Fruit fly (Drosophila melanogaster): ENCODE measurements around the gene CG31693.

The CG31693 gene

DNA sequence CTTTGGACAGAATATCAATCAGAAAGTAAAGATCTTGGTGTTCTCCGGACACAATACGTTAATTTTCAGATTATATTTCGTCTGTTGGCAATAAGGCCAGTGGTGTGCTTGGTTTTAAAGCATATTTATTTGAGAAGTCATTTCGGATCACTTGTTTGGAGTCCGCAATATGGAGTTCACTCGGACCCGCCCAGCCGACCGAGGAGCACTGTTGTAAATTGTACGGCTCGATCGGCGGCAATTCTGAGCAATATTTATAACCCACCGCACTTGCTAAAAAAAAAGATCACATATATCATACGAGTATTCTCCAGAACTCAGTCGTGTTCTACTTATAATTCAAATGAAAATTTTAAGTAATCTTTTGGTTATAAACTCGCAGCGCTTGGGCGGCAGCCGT, at the start of gene CG31693:
TSS of gene CG31693 (plus strand) at position 301 of the 400 bp plus-strand sequence.
- TF ChIP-seq H15 (GFP tag; IDR thresholded peaks at IDR 0.05) (no peak), Lim3 (GFP tag; IDR thresholded peaks at IDR 0.05) (no peak), luna (GFP tag; optimal IDR thresholded peaks at IDR 0.05) (no peak), Fer3 (tag; optimal IDR thresholded peaks at IDR 0.05) (no peak), CG13296 (GFP tag; optimal IDR thresholded peaks at IDR 0.05) (no peak), CG15073 (GFP tag; optimal IDR thresholded peaks at IDR 0.05) (no peak), CG8478 (optimal IDR thresholded peaks at IDR 0.05) (no peak), CG13287 (GFP tag; IDR thresholded peaks at IDR 0.05; ENCODE audit: partially characterized antibody) (no peak), CG30431 (GFP tag; optimal IDR thresholded peaks at IDR 0.05) (no peak), CG7556 (GFP tag; optimal IDR thresholded peaks at IDR 0.05) (no peak), MTF-1 (GFP tag; optimal IDR thresholded peaks at IDR 0.05; ENCODE audit: borderline replicate concordance) (no peak), Fer1 (GFP tag; optimal IDR thresholded peaks at IDR 0.05) (no peak), Oaz (GFP tag; IDR thresholded peaks at IDR 0.05) (no peak), CG13424 (tag; optimal IDR thresholded peaks at IDR 0.05) (no peak), D (optimal IDR thresholded peaks at IDR 0.05) (no peak), D (GFP tag; optimal IDR thresholded peaks at IDR 0.05) (no peak), CG8765 (GFP tag; IDR thresholded peaks at IDR 0.05) (no peak)

DNA sequence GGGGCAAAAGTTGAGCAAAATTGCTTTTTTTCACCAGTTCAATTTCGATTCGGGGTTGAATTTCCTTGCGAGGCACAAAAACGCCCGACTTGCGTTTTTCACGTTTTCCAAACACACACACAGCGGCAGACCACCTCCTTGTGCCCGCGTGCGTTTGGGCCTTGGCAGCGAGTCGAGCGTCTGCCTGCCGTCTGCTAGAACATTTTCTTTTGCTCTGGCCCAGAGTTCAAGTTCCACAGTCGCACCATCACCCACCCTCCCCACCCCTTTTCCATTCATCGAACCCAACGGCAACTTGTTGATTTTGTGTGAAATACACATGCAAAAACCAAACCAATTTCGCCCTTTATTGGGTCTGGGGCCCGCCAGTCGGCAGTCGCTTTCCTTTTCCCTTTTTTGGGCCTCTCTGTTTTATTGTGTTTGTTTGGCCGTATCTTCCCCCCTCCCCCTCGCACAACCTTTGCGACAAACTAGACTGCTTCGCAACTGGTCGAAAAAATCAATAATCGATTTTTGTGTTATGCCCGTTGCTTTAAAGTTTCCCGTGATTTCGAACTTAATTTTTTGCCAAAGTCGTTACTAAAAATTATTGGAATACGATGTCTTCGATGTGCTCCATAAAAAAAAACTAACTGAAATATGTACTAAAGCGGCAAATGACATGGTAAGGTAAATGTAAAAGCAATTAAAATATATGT, 44.1 kb upstream of the CG31693 start:
- TF ChIP-seq CG10543 (GFP tag; optimal IDR thresholded peaks at IDR 0.05) (peak; percentile 40), CG2116 (GFP tag; optimal IDR thresholded peaks at IDR 0.05) (no peak), sens (GFP tag) (peak; percentile 64), row (GFP tag; IDR thresholded peaks at IDR 0.05) (no peak), CG13296 (GFP tag; optimal IDR thresholded peaks at IDR 0.05) (no peak), kah (GFP tag; optimal IDR thresholded peaks at IDR 0.05) (peak; percentile 19), CG10209 (GFP tag; optimal IDR thresholded peaks at IDR 0.05) (no peak), lbe (GFP tag; optimal IDR thresholded peaks at IDR 0.05) (no peak), Neu2 (GFP tag; optimal IDR thresholded peaks at IDR 0.05; ENCODE audit: borderline replicate concordance) (no peak), Asciz (GFP tag; optimal IDR thresholded peaks at IDR 0.05) (peak; percentile 51), pros (GFP tag; optimal IDR thresholded peaks at IDR 0.05) (peak; percentile 16), CG9609 (GFP tag; optimal IDR thresholded peaks at IDR 0.05) (no peak), Hr51 (GFP tag; optimal IDR thresholded peaks at IDR 0.05) (no peak), Awh (GFP tag; IDR thresholded peaks at IDR 0.05) (no peak), gfzf (GFP tag; optimal IDR thresholded peaks at IDR 0.05) (no peak), dm (GFP tag; optimal IDR thresholded peaks at IDR 0.05) (no peak), CG2202 (tag; optimal IDR thresholded peaks at IDR 0.05) (no peak), CG17385 (GFP tag; optimal IDR thresholded peaks at IDR 0.05) (peak; percentile 34), Med (GFP tag) (peak; percentile 50), E2f2 (GFP tag; IDR thresholded peaks at IDR 0.05) (no peak), nerfin-2 (GFP tag; IDR thresholded peaks at IDR 0.05; ENCODE audit: partially characterized antibody) (no peak), Hey (tag; optimal IDR thresholded peaks at IDR 0.05) (peak; percentile 58), CG13894 (tag; optimal IDR thresholded peaks at IDR 0.05) (peak; percentile 13), ro (GFP tag; IDR thresholded peaks at IDR 0.05) (no peak), CG5180 (GFP tag; optimal IDR thresholded peaks at IDR 0.05) (peak; percentile 70), scrt (GFP tag; optimal IDR thresholded peaks at IDR 0.05) (peak; percentile 94), CG15011 (GFP tag; optimal IDR thresholded peaks at IDR 0.05) (no peak), Kr (GFP tag; optimal IDR thresholded peaks at IDR 0.05) (peak; percentile 23), CkIIα-i1 (GFP tag; IDR thresholded peaks at IDR 0.05) (no peak), CG12071 (GFP tag; optimal IDR thresholded peaks at IDR 0.05) (peak; percentile 3), Ada2b (GFP tag; IDR thresholded peaks at IDR 0.05) (peak; percentile 15; the same call in 1 of the 2 replicates), CG2199 (GFP tag; IDR thresholded peaks at IDR 0.05) (peak; percentile 14; the same call in 1 of the 3 replicates), onecut (GFP tag; IDR thresholded peaks at IDR 0.05) (peak; percentile 98), CG6254 (GFP tag; optimal IDR thresholded peaks at IDR 0.05) (peak; percentile 72)

Data from whole organism, embryonic.